Fruit fly (Drosophila melanogaster) whole organism, embryonic: ENCODE results near the gene Pgant2.

Source experiments
- Atf6 ChIP-seq: fragments of 200-800 bp; sonication (Bioruptor generic); IDR thresholded peaks from 2 replicates; pipeline ENCODE4 v1.3.6; 2022; ENCODE audit warnings: missing biosample characterization, missing genetic modification characterization
- Awh ChIP-seq: fragments of 200-800 bp; sonication (Bioruptor generic); IDR thresholded peaks from 2 replicates; pipeline ENCODE4, ENCODE4 v1.3.6; 2022; ENCODE audit warnings: missing biosample characterization, missing genetic modification characterization
- B-H2 ChIP-seq: fragments of 200-800 bp; sonication (Bioruptor generic); optimal IDR thresholded peaks from 2 replicates; lab custom pipeline; 2018; ENCODE audit warnings: missing biosample characterization, mild to moderate bottlenecking, missing genetic modification characterization
- Bgb ChIP-seq: fragments of 200-800 bp; sonication (Bioruptor generic); IDR thresholded peaks from 2 replicates; pipeline ENCODE4 v1.3.6; 2022; ENCODE audit warnings: missing biosample characterization, missing genetic modification characterization; ENCODE audit not compliant: partially characterized antibody
- CG11560 ChIP-seq: fragments of 200-800 bp; sonication (Bioruptor generic); IDR thresholded peaks from 3 replicates; pipeline ENCODE4 v1.3.6; 2022; ENCODE audit warnings: missing biosample characterization, missing genetic modification characterization
- CG11695 ChIP-seq: fragments of 200-800 bp; sonication (Bioruptor generic); IDR thresholded peaks from 3 replicates; pipeline ENCODE4 v1.3.6; 2022; ENCODE audit warnings: missing biosample characterization, missing genetic modification characterization
- CG13775 ChIP-seq: fragments of 200-800 bp; sonication (Bioruptor generic); optimal IDR thresholded peaks from 3 replicates; lab custom pipeline; 2017; ENCODE audit warnings: missing biosample characterization, mild to moderate bottlenecking, missing genetic modification characterization
- CG14667 ChIP-seq: fragments of 200-800 bp; sonication (Bioruptor generic); IDR thresholded peaks from 2 replicates; pipeline ENCODE4 v1.3.6; 2022; ENCODE audit warnings: missing biosample characterization, missing genetic modification characterization
- CG17359 ChIP-seq: fragments of 200-800 bp; sonication (Bioruptor generic); optimal IDR thresholded peaks from 3 replicates; lab custom pipeline; 2018; ENCODE audit warnings: missing biosample characterization, mild to moderate bottlenecking, missing genetic modification characterization, moderate library complexity
- CG17612 ChIP-seq: fragments of 200-800 bp; sonication (Bioruptor generic); IDR thresholded peaks from 2 replicates; pipeline ENCODE4 v1.3.6; 2022; ENCODE audit warnings: missing biosample characterization, missing genetic modification characterization
- CG17829 ChIP-seq: fragments of 200-800 bp; optimal IDR thresholded peaks from 2 replicates; lab custom pipeline; 2019; ENCODE audit warnings: missing biosample characterization, mild to moderate bottlenecking, missing genetic modification characterization, moderate library complexity
- CG18011 ChIP-seq: fragments of 200-800 bp; sonication (Bioruptor generic); optimal IDR thresholded peaks from 2 replicates; lab custom pipeline; 2017; ENCODE audit warnings: missing biosample characterization, missing genetic modification characterization, mild to moderate bottlenecking, moderate library complexity, missing genotype
- CG18599 ChIP-seq: fragments of 200-800 bp; sonication (Bioruptor generic); optimal IDR thresholded peaks from 3 replicates; lab custom pipeline; 2017; ENCODE audit warnings: missing biosample characterization, missing genetic modification characterization, mild to moderate bottlenecking, moderate library complexity, missing genetic modification reagents
- CG30020 ChIP-seq: fragments of 200-800 bp; optimal IDR thresholded peaks from 2 replicates; lab custom pipeline; 2019; ENCODE audit warnings: missing biosample characterization, mild to moderate bottlenecking, missing genetic modification characterization, moderate library complexity
- CG3163 ChIP-seq: fragments of 200-800 bp; sonication (Bioruptor generic); optimal IDR thresholded peaks from 3 replicates; lab custom pipeline; 2016; ENCODE audit warnings: missing biosample characterization, missing genetic modification characterization
- CG32532 ChIP-seq: fragments of 200-800 bp; sonication (Bioruptor generic); IDR thresholded peaks from 2 replicates; pipeline ENCODE4 v1.3.6; 2022; ENCODE audit warnings: missing biosample characterization, missing genetic modification characterization
- CG3281 ChIP-seq: fragments of 200-800 bp; sonication (Bioruptor generic); optimal IDR thresholded peaks from 3 replicates; lab custom pipeline; 2017; ENCODE audit warnings: missing biosample characterization, mild to moderate bottlenecking, missing genetic modification characterization
- CG34422 ChIP-seq: fragments of 200-800 bp; sonication (Bioruptor generic); IDR thresholded peaks from 3 replicates; pipeline ENCODE4 v1.3.6; 2022; ENCODE audit warnings: missing biosample characterization, missing genetic modification characterization
- CG4424 ChIP-seq: fragments of 200-800 bp; sonication (Bioruptor generic); optimal IDR thresholded peaks from 3 replicates; lab custom pipeline; 2016; ENCODE audit warnings: missing biosample characterization, missing genetic modification characterization
- CG6765 ChIP-seq: fragments of 200-800 bp; sonication (Bioruptor generic); optimal IDR thresholded peaks from 3 replicates; lab custom pipeline; 2017; ENCODE audit warnings: missing biosample characterization, mild to moderate bottlenecking, missing genetic modification characterization
- CG6854 ChIP-seq: fragments of 200-800 bp; sonication (Bioruptor generic); optimal IDR thresholded peaks from 3 replicates; lab custom pipeline; 2017; ENCODE audit warnings: missing biosample characterization, mild to moderate bottlenecking, missing genetic modification characterization
- CG7839 ChIP-seq: fragments of 200-800 bp; sonication (Bioruptor generic); optimal IDR thresholded peaks from 3 replicates; lab custom pipeline; 2018; ENCODE audit warnings: missing biosample characterization, mild to moderate bottlenecking, missing genetic modification characterization, moderate library complexity
- CG9437 ChIP-seq: fragments of 200-800 bp; sonication (Bioruptor generic); optimal IDR thresholded peaks from 2 replicates; lab custom pipeline; 2018; ENCODE audit warnings: missing biosample characterization, mild to moderate bottlenecking, missing genetic modification characterization
- Drgx ChIP-seq: fragments of 200-800 bp; sonication (Bioruptor generic); IDR thresholded peaks from 2 replicates; pipeline ENCODE4 v1.3.6; 2022; ENCODE audit warnings: missing biosample characterization, missing genetic modification characterization
- Fer3 ChIP-seq: fragments of 200-800 bp; sonication (Bioruptor generic); optimal IDR thresholded peaks from 2 replicates; lab custom pipeline; 2018; ENCODE audit warnings: missing biosample characterization, mild to moderate bottlenecking, missing genetic modification characterization, moderate library complexity
- Hand ChIP-seq: fragments of 200-800 bp; sonication (Bioruptor generic); optimal IDR thresholded peaks from 2 replicates; lab custom pipeline; 2017; ENCODE audit warnings: mild to moderate bottlenecking, missing biosample characterization, missing genetic modification reagents, missing genetic modification characterization
- NK7.1 ChIP-seq: fragments of 200-800 bp; sonication (Bioruptor generic); optimal IDR thresholded peaks from 3 replicates; lab custom pipeline; 2016; ENCODE audit warnings: missing biosample characterization, missing genetic modification characterization
- Neu2 ChIP-seq: fragments of 200-800 bp; sonication (Bioruptor generic); optimal IDR thresholded peaks from 3 replicates; lab custom pipeline; 2016; ENCODE audit warnings: missing biosample characterization, missing genetic modification characterization, borderline replicate concordance
- Nf-YA ChIP-seq: fragments of 200-800 bp; sonication (Bioruptor generic); IDR thresholded peaks from 2 replicates; pipeline ENCODE4 v1.3.6; 2022; ENCODE audit warnings: missing biosample characterization, missing genetic modification characterization
- Oaz ChIP-seq: fragments of 200-800 bp; sonication (Bioruptor generic); IDR thresholded peaks from 2 replicates; pipeline ENCODE4 v1.3.6; 2022; ENCODE audit warnings: missing biosample characterization, missing genetic modification characterization
- PHDP ChIP-seq: fragments of 200-800 bp; sonication (Bioruptor generic); optimal IDR thresholded peaks from 3 replicates; lab custom pipeline; 2018; ENCODE audit warnings: missing biosample characterization, mild to moderate bottlenecking, missing genetic modification characterization, moderate library complexity
- Scr ChIP-seq: fragments of 200-800 bp; sonication (Bioruptor generic); IDR thresholded peaks from 2 replicates; pipeline ENCODE4 v1.3.6; 2022; ENCODE audit warnings: missing biosample characterization, missing genetic modification characterization; ENCODE audit not compliant: partially characterized antibody
- Sin3A ChIP-seq: fragments of >200 bp; optimal IDR thresholded peaks from 2 replicates; lab custom pipeline; 2018
- Xbp1 ChIP-seq: fragments of 200-800 bp; sonication (Bioruptor generic); optimal IDR thresholded peaks from 3 replicates; lab custom pipeline; 2016; ENCODE audit warnings: missing biosample characterization, mild to moderate bottlenecking, missing genetic modification characterization
- chinmo ChIP-seq: fragments of 200-800 bp; sonication (Bioruptor generic); IDR thresholded peaks from 4 replicates; pipeline ENCODE4 v1.3.6; 2022; ENCODE audit warnings: missing biosample characterization, missing genetic modification characterization; ENCODE audit not compliant: partially characterized antibody
- corto ChIP-seq: fragments of 200-800 bp; sonication (Bioruptor generic); optimal IDR thresholded peaks from 2 replicates; lab custom pipeline; 2016; ENCODE audit warnings: missing biosample characterization, mild to moderate bottlenecking, missing genetic modification characterization, moderate library complexity
- cwo ChIP-seq: fragments of 200-800 bp; sonication (Bioruptor generic); optimal IDR thresholded peaks from 3 replicates; lab custom pipeline; 2017; ENCODE audit warnings: missing biosample characterization, missing genetic modification characterization, mild to moderate bottlenecking, moderate library complexity, missing genetic modification reagents
- dysf ChIP-seq: fragments of 200-800 bp; sonication (Bioruptor generic); IDR thresholded peaks from 3 replicates; pipeline ENCODE4 v1.3.6; 2022; ENCODE audit warnings: missing biosample characterization, missing genetic modification characterization
- ewg ChIP-seq: fragments of 200-800 bp; sonication (Bioruptor generic); optimal IDR thresholded peaks from 3 replicates; lab custom pipeline; 2017; ENCODE audit warnings: mild to moderate bottlenecking, missing biosample characterization, missing genetic modification reagents, missing genetic modification characterization
- fd102C ChIP-seq: fragments of 200-800 bp; sonication (Bioruptor generic); optimal IDR thresholded peaks from 2 replicates; lab custom pipeline; 2018; ENCODE audit warnings: missing biosample characterization, mild to moderate bottlenecking, missing genetic modification characterization, moderate library complexity
- gcm ChIP-seq: fragments of 200-800 bp; sonication (Bioruptor generic); optimal IDR thresholded peaks from 2 replicates; lab custom pipeline; 2019; ENCODE audit warnings: missing biosample characterization, mild to moderate bottlenecking, missing genetic modification characterization, moderate library complexity
- ham ChIP-seq: fragments of 200-800 bp; sonication (Bioruptor generic); IDR thresholded peaks from 2 replicates; pipeline ENCODE4 v1.3.6; 2022; ENCODE audit warnings: missing biosample characterization, missing genetic modification characterization
- hth ChIP-seq: fragments of >200 bp; optimal IDR thresholded peaks from 2 replicates; lab custom pipeline; 2017; ENCODE audit warnings: inconsistent platforms
- jing ChIP-seq: fragments of 200-800 bp; sonication (Bioruptor generic); optimal IDR thresholded peaks from 2 replicates; lab custom pipeline; 2018; ENCODE audit warnings: missing biosample characterization, mild to moderate bottlenecking, missing genetic modification characterization
- ken ChIP-seq: fragments of 200-800 bp; sonication (Bioruptor generic); IDR thresholded peaks from 3 replicates; pipeline ENCODE4 v1.3.6; 2022; ENCODE audit warnings: missing biosample characterization, missing genetic modification characterization
- mirr ChIP-seq: fragments of 200-800 bp; sonication (Bioruptor generic); optimal IDR thresholded peaks from 3 replicates; lab custom pipeline; 2018; ENCODE audit warnings: missing biosample characterization, mild to moderate bottlenecking, missing genetic modification characterization
- pum ChIP-seq: fragments of 200-800 bp; sonication (Bioruptor generic); optimal IDR thresholded peaks from 2 replicates; lab custom pipeline; 2016; ENCODE audit warnings: missing biosample characterization, missing genetic modification characterization
- salm ChIP-seq: fragments of 200-800 bp; sonication (Bioruptor generic); optimal IDR thresholded peaks from 2 replicates; lab custom pipeline; 2018; ENCODE audit warnings: missing biosample characterization, mild to moderate bottlenecking, missing genetic modification characterization
- schlank ChIP-seq: fragments of 200-800 bp; sonication (Bioruptor generic); optimal IDR thresholded peaks from 2 replicates; lab custom pipeline; 2018; ENCODE audit warnings: missing biosample characterization, mild to moderate bottlenecking, missing genetic modification characterization
- trem ChIP-seq: fragments of 200-800 bp; optimal IDR thresholded peaks from 3 replicates; lab custom pipeline; 2019; ENCODE audit warnings: missing biosample characterization, mild to moderate bottlenecking, missing genetic modification characterization, moderate library complexity
- vnd ChIP-seq: fragments of 200-800 bp; sonication (Bioruptor generic); IDR thresholded peaks from 3 replicates; pipeline ENCODE4 v1.3.6; 2022; ENCODE audit warnings: missing biosample characterization, missing genetic modification characterization; ENCODE audit not compliant: partially characterized antibody

Pgant2 gene

DNA sequence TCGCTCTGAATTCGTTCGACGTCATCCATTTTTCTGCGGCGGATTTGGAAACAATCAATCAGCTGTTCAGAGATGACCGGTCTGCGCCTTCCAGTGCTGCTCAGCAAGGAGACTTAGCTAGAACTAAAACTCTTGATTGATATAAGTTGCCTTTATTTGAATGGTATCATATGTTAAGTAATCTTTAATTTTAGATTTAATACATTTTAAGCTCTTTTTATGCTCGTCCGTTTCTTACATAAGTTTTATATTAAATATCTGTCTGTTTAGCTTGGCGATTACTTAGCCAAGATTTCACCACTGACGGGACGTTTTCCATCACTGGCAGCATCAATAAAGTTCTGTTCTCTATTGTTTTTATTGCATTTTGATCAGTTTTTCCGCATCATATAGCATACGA lies 30.5 kb upstream of the Pgant2 start, which contains the start of the genes Cog3 and Sec5 (continued):
- peak; percentile 77 for TF ChIP-seq CG32532
- TF ChIP-seq CG30020 (tag; lab: Kevin White, UChicago): peak; percentile 45
- TF ChIP-seq CG18011 (GFP tag; lab: Kevin White, UChicago): peak; percentile 29
- TF ChIP-seq Xbp1: peak; percentile 58
- no peak for TF ChIP-seq ewg
- no peak for TF ChIP-seq ken (GFP tag; lab: Robert Waterston, UW)
- no peak for TF ChIP-seq ham (GFP tag; lab: Robert Waterston, UW)
- TF ChIP-seq CG13775 (GFP tag; lab: Kevin White, UChicago): peak; percentile 67
- no peak for TF ChIP-seq CG18599 (GFP tag; lab: Kevin White, UChicago)
- TF ChIP-seq CG6765 (GFP tag; lab: Kevin White, UChicago): no peak
- no peak for TF ChIP-seq salm
- no peak for TF ChIP-seq B-H2 (GFP tag; lab: Kevin White, UChicago)
- 0 out of 3 replicates have a peak, but pooled peaks have one; percentile 21 for TF ChIP-seq vnd (GFP tag; lab: Robert Waterston, UW)
- 0 out of 2 replicates have a peak, but pooled peaks have one; percentile 26 for TF ChIP-seq Scr
- TF ChIP-seq CG34422 (GFP tag; lab: Robert Waterston, UW): peak; percentile 82
- TF ChIP-seq pum (GFP tag; lab: Kevin White, UChicago): no peak
- TF ChIP-seq gcm (GFP tag; lab: Kevin White, UChicago): no peak
- TF ChIP-seq Awh (GFP tag; lab: Robert Waterston, UW): no peak
- TF ChIP-seq mirr: no peak
- TF ChIP-seq Bgb (GFP tag; lab: Robert Waterston, UW): 0 out of 2 replicates have a peak, but pooled peaks have one; percentile 6
- TF ChIP-seq hth: no peak
- peak; percentile 83 for TF ChIP-seq trem (tag; lab: Kevin White, UChicago)
- no peak for TF ChIP-seq fd102C (GFP tag; lab: Kevin White, UChicago)
- TF ChIP-seq Sin3A (lab: Kevin White, UChicago): peak; percentile 76
- peak; percentile 74 for TF ChIP-seq Fer3
- no peak for TF ChIP-seq CG11695 (GFP tag; lab: Robert Waterston, UW)
- no peak for TF ChIP-seq PHDP (tag; lab: Kevin White, UChicago)
- TF ChIP-seq Hand (GFP tag; lab: Kevin White, UChicago): no peak
- TF ChIP-seq jing (GFP tag; lab: Kevin White, UChicago): no peak
- TF ChIP-seq CG11560 (tag; lab: Robert Waterston, UW): no peak
- TF ChIP-seq Oaz (GFP tag; lab: Robert Waterston, UW): peak; percentile 31; the same call in 1 of the 2 replicates
- TF ChIP-seq CG7839 (tag; lab: Kevin White, UChicago): no peak
- TF ChIP-seq Atf6 (GFP tag; lab: Robert Waterston, UW): peak; percentile 36
- no peak for TF ChIP-seq schlank (tag; lab: Kevin White, UChicago)
- no peak for TF ChIP-seq CG6854 (GFP tag; lab: Kevin White, UChicago)
- peak; percentile 76 for TF ChIP-seq CG17829 (tag; lab: Kevin White, UChicago)
- TF ChIP-seq dysf (GFP tag; lab: Robert Waterston, UW): peak; percentile 71; the same call in 2 of the 3 replicates
- TF ChIP-seq Nf-YA (GFP tag; lab: Robert Waterston, UW): no peak
- no peak for TF ChIP-seq CG3281
- TF ChIP-seq Neu2 (GFP tag; lab: Kevin White, UChicago): no peak
- no peak for TF ChIP-seq CG3163 (GFP tag; lab: Kevin White, UChicago)
- no peak for TF ChIP-seq Drgx
- TF ChIP-seq CG14667 (GFP tag; lab: Robert Waterston, UW): peak; percentile 32; the same call in 1 of the 2 replicates
- no peak for TF ChIP-seq CG17612 (GFP tag; lab: Robert Waterston, UW)
- TF ChIP-seq corto (GFP tag; lab: Kevin White, UChicago): no peak
- peak; percentile 59 for TF ChIP-seq CG9437 (GFP tag; lab: Kevin White, UChicago)
- peak; percentile 70 for TF ChIP-seq CG4424
- TF ChIP-seq NK7.1 (GFP tag; lab: Kevin White, UChicago): no peak
- TF ChIP-seq chinmo (GFP tag; lab: Robert Waterston, UW): no peak
- peak; percentile 57 for TF ChIP-seq CG17359 (tag; lab: Kevin White, UChicago)
- TF ChIP-seq cwo (GFP tag; lab: Kevin White, UChicago): no peak
